Fruit fly (Drosophila melanogaster) whole organism, embryonic: ENCODE data around the gene CG5835.

ENCODE experiments used
- B-H2 ChIP-seq: fragments of 200-800 bp; sonication (Bioruptor generic); optimal IDR thresholded peaks from 2 replicates; lab custom pipeline; 2018; ENCODE audit warnings: missing biosample characterization, mild to moderate bottlenecking, missing genetic modification characterization
- CG10267 ChIP-seq: fragments of 200-800 bp; sonication (Bioruptor generic); optimal IDR thresholded peaks from 2 replicates; lab custom pipeline; 2018; ENCODE audit warnings: missing biosample characterization, mild to moderate bottlenecking, missing genetic modification characterization, moderate library complexity
- CG10274 ChIP-seq: fragments of 200-800 bp; sonication (Bioruptor generic); optimal IDR thresholded peaks from 3 replicates; lab custom pipeline; 2017; ENCODE audit warnings: missing biosample characterization, mild to moderate bottlenecking, missing genetic modification characterization
- CG10431 ChIP-seq: fragments of 200-800 bp; sonication (Bioruptor generic); optimal IDR thresholded peaks from 3 replicates; lab custom pipeline; 2018; ENCODE audit warnings: missing biosample characterization, mild to moderate bottlenecking, missing genetic modification characterization
- CG11504 ChIP-seq: fragments of 200-800 bp; sonication (Bioruptor generic); optimal IDR thresholded peaks from 3 replicates; lab custom pipeline; 2019; ENCODE audit warnings: missing biosample characterization, mild to moderate bottlenecking, missing genetic modification characterization, moderate library complexity
- CG12104 ChIP-seq: fragments of 200-800 bp; sonication (Bioruptor generic); optimal IDR thresholded peaks from 3 replicates; lab custom pipeline; 2016; ENCODE audit warnings: missing biosample characterization, missing genetic modification characterization
- CG1233 ChIP-seq: fragments of 200-800 bp; sonication (Bioruptor generic); optimal IDR thresholded peaks from 4 replicates; lab custom pipeline; 2018; ENCODE audit warnings: missing biosample characterization, mild to moderate bottlenecking, missing genetic modification characterization
- CG12391 ChIP-seq: fragments of 200-800 bp; sonication (Bioruptor generic); optimal IDR thresholded peaks from 3 replicates; lab custom pipeline; 2018; ENCODE audit warnings: missing biosample characterization, mild to moderate bottlenecking, missing genetic modification characterization, moderate library complexity
- CG13287 ChIP-seq: fragments of 200-800 bp; sonication (Bioruptor generic); IDR thresholded peaks from 2 replicates; pipeline ENCODE4 v1.3.6; 2022; ENCODE audit warnings: missing biosample characterization, missing genetic modification characterization; ENCODE audit not compliant: partially characterized antibody
- CG15479 ChIP-seq: fragments of 200-800 bp; sonication (Bioruptor generic); optimal IDR thresholded peaks from 3 replicates; lab custom pipeline; 2019; ENCODE audit warnings: missing biosample characterization, mild to moderate bottlenecking, missing genetic modification characterization, moderate library complexity
- CG1603 ChIP-seq: fragments of 200-800 bp; sonication (Bioruptor generic); optimal IDR thresholded peaks from 2 replicates; lab custom pipeline; 2019; ENCODE audit warnings: missing biosample characterization, mild to moderate bottlenecking, missing genetic modification characterization, moderate library complexity
- CG18476 ChIP-seq: fragments of 200-800 bp; sonication (Bioruptor generic); optimal IDR thresholded peaks from 2 replicates; lab custom pipeline; 2016; ENCODE audit warnings: missing biosample characterization, mild to moderate bottlenecking, missing genetic modification characterization
- CG2116 ChIP-seq: fragments of 200-800 bp; sonication (Bioruptor generic); optimal IDR thresholded peaks from 3 replicates; lab custom pipeline; 2018; ENCODE audit warnings: missing biosample characterization, mild to moderate bottlenecking, missing genetic modification characterization
- CG30020 ChIP-seq: fragments of 200-800 bp; optimal IDR thresholded peaks from 2 replicates; lab custom pipeline; 2019; ENCODE audit warnings: missing biosample characterization, mild to moderate bottlenecking, missing genetic modification characterization, moderate library complexity
- CG32532 ChIP-seq: fragments of 200-800 bp; sonication (Bioruptor generic); IDR thresholded peaks from 2 replicates; pipeline ENCODE4 v1.3.6; 2022; ENCODE audit warnings: missing biosample characterization, missing genetic modification characterization
- CG6654 ChIP-seq: fragments of 200-800 bp; sonication (Bioruptor generic); optimal IDR thresholded peaks from 2 replicates; lab custom pipeline; 2017; ENCODE audit warnings: missing biosample characterization, mild to moderate bottlenecking, missing genetic modification characterization
- CG6854 ChIP-seq: fragments of 200-800 bp; sonication (Bioruptor generic); optimal IDR thresholded peaks from 3 replicates; lab custom pipeline; 2017; ENCODE audit warnings: missing biosample characterization, mild to moderate bottlenecking, missing genetic modification characterization
- CG8359 ChIP-seq: fragments of 200-800 bp; sonication (Bioruptor generic); optimal IDR thresholded peaks from 2 replicates; lab custom pipeline; 2017; ENCODE audit warnings: missing biosample characterization, mild to moderate bottlenecking, missing genetic modification characterization, borderline replicate concordance
- CG9797 ChIP-seq: fragments of 200-800 bp; sonication (Bioruptor generic); optimal IDR thresholded peaks from 3 replicates; lab custom pipeline; 2018; ENCODE audit warnings: missing biosample characterization, mild to moderate bottlenecking, missing genetic modification characterization
- CoRest ChIP-seq: fragments of 200-800 bp; sonication (Bioruptor generic); optimal IDR thresholded peaks from 3 replicates; lab custom pipeline; 2018; ENCODE audit warnings: missing biosample characterization, mild to moderate bottlenecking, missing genetic modification characterization, moderate library complexity
- Dad ChIP-seq: fragments of 200-800 bp; sonication (Bioruptor generic); optimal IDR thresholded peaks from 3 replicates; lab custom pipeline; 2016; ENCODE audit warnings: missing biosample characterization, missing genetic modification characterization
- Dbx ChIP-seq: fragments of 200-800 bp; sonication (Bioruptor generic); IDR thresholded peaks from 3 replicates; pipeline ENCODE4 v1.3.6; 2022; ENCODE audit warnings: missing biosample characterization, missing genetic modification characterization
- Dip3 ChIP-seq: fragments of 200-800 bp; sonication (Bioruptor generic); optimal IDR thresholded peaks from 3 replicates; lab custom pipeline; 2016; ENCODE audit warnings: missing biosample characterization, missing genetic modification characterization
- Doc3 ChIP-seq: fragments of 200-800 bp; sonication (Bioruptor generic); IDR thresholded peaks from 3 replicates; pipeline ENCODE4 v1.3.6; 2022; ENCODE audit warnings: missing biosample characterization, missing genetic modification characterization; ENCODE audit not compliant: partially characterized antibody
- GATAe ChIP-seq: fragments of 200-800 bp; sonication (Bioruptor generic); conservative IDR thresholded peaks from 2 replicates; pipeline ENCODE4 v1.3.6; 2022; ENCODE audit warnings: missing biosample characterization, missing genetic modification characterization
- Hmx ChIP-seq: fragments of 200-800 bp; sonication (Bioruptor generic); optimal IDR thresholded peaks from 2 replicates; lab custom pipeline; 2016; ENCODE audit warnings: missing biosample characterization, missing genetic modification characterization
- Hr39 ChIP-seq: fragments of >200 bp; optimal IDR thresholded peaks from 2 replicates; lab custom pipeline; 2017
- Lpt ChIP-seq: fragments of >200 bp; optimal IDR thresholded peaks from 2 replicates; lab custom pipeline; 2018; ENCODE audit warnings: missing biosample characterization, missing genetic modification characterization
- Mad ChIP-seq: fragments of 200-800 bp; sonication (Bioruptor generic); optimal IDR thresholded peaks from 2 replicates; lab custom pipeline; 2016; ENCODE audit warnings: missing biosample characterization, missing genetic modification characterization
- Six4 ChIP-seq: fragments of 200-800 bp; sonication (Bioruptor generic); optimal IDR thresholded peaks from 2 replicates; lab custom pipeline; 2016; ENCODE audit warnings: missing biosample characterization, missing genetic modification characterization
- Spps ChIP-seq: fragments of 200-800 bp; sonication (Bioruptor generic); optimal IDR thresholded peaks from 2 replicates; lab custom pipeline; 2018; ENCODE audit warnings: missing biosample characterization, mild to moderate bottlenecking, missing genetic modification characterization
- Trl ChIP-seq, 3 experiments: fragments of >200 bp in 2 of 3; fragments of 200-800 bp in 1 of 3; sonication (Bioruptor generic) in 1 of 3; optimal IDR thresholded peaks; 2 replicates in 1 of 3; 3 replicates in 2 of 3; lab custom pipeline; 2016 to 2017; ENCODE audit warnings: missing biosample characterization in 1 of 3, missing genetic modification characterization in 1 of 3
- caup ChIP-seq: fragments of 200-800 bp; sonication (Bioruptor generic); optimal IDR thresholded peaks from 3 replicates; lab custom pipeline; 2017; ENCODE audit warnings: missing biosample characterization, mild to moderate bottlenecking, missing genetic modification characterization, moderate library complexity; ENCODE audit not compliant: severe bottlenecking
- cg ChIP-seq: fragments of 200-800 bp; sonication (Bioruptor generic); optimal IDR thresholded peaks from 3 replicates; lab custom pipeline; 2019; ENCODE audit warnings: missing biosample characterization, mild to moderate bottlenecking, missing genetic modification characterization, moderate library complexity
- chinmo ChIP-seq: fragments of 200-800 bp; sonication (Bioruptor generic); IDR thresholded peaks from 4 replicates; pipeline ENCODE4 v1.3.6; 2022; ENCODE audit warnings: missing biosample characterization, missing genetic modification characterization; ENCODE audit not compliant: partially characterized antibody
- crp ChIP-seq, 2 experiments: fragments of 200-800 bp; sonication (Bioruptor generic); optimal IDR thresholded peaks; 2 replicates in 1 of 2; 3 replicates in 1 of 2; lab custom pipeline; 2017; ENCODE audit warnings: missing biosample characterization in 2 of 2, missing genetic modification characterization in 2 of 2, mild to moderate bottlenecking in 1 of 2, moderate library complexity in 1 of 2
- gfzf ChIP-seq: fragments of 200-800 bp; sonication (Bioruptor generic); optimal IDR thresholded peaks from 2 replicates; lab custom pipeline; 2016; ENCODE audit warnings: missing biosample characterization, mild to moderate bottlenecking, missing genetic modification characterization, moderate library complexity
- hkb ChIP-seq, 2 experiments: fragments of 200-800 bp in 1 of 2; fragments of >200 bp in 1 of 2; sonication (Bioruptor generic) in 1 of 2; IDR thresholded peaks in 1 of 2; optimal IDR thresholded peaks in 1 of 2; 2 replicates each; pipeline versions ENCODE4 v1.3.6 to Lab custom; 2017 to 2022; ENCODE audit warnings: missing biosample characterization in 1 of 2, missing genetic modification characterization in 1 of 2
- hth ChIP-seq: fragments of >200 bp; optimal IDR thresholded peaks from 2 replicates; lab custom pipeline; 2017; ENCODE audit warnings: inconsistent platforms
- nau ChIP-seq: fragments of 200-800 bp; sonication (Bioruptor generic); optimal IDR thresholded peaks from 3 replicates; lab custom pipeline; 2017; ENCODE audit warnings: missing biosample characterization, mild to moderate bottlenecking, missing genetic modification characterization, missing genetic modification reagents
- oc ChIP-seq: fragments of 200-800 bp; sonication (Bioruptor generic); optimal IDR thresholded peaks from 2 replicates; lab custom pipeline; 2018; ENCODE audit warnings: missing biosample characterization, mild to moderate bottlenecking, missing genetic modification characterization, moderate library complexity
- pnt ChIP-seq: fragments of 200-800 bp; sonication (Bioruptor generic); optimal IDR thresholded peaks from 3 replicates; lab custom pipeline; 2016; ENCODE audit warnings: missing biosample characterization, missing genetic modification characterization
- prd ChIP-seq, 3 experiments: fragments of >200 bp in 2 of 3; fragments of 200-800 bp in 1 of 3; sonication (Bioruptor generic) in 1 of 3; optimal IDR thresholded peaks in 2 of 3; IDR thresholded peaks in 1 of 3; 2 replicates in 2 of 3; 3 replicates in 1 of 3; pipeline versions ENCODE4 v1.3.6 to Lab custom; 2017 to 2022; ENCODE audit warnings: missing biosample characterization in 1 of 3, missing genetic modification characterization in 1 of 3
- shn ChIP-seq: fragments of 200-800 bp; sonication (Bioruptor generic); optimal IDR thresholded peaks from 3 replicates; lab custom pipeline; 2016; ENCODE audit warnings: missing biosample characterization, missing genetic modification characterization
- tgo ChIP-seq: fragments of 200-800 bp; sonication (Bioruptor generic); IDR thresholded peaks from 3 replicates; pipeline ENCODE4 v1.3.6; 2022; ENCODE audit warnings: missing biosample characterization, missing genetic modification characterization
- usp ChIP-seq: fragments of >200 bp; optimal IDR thresholded peaks from 2 replicates; lab custom pipeline; 2017; ENCODE audit warnings: missing biosample characterization, missing genetic modification characterization
- zf30C ChIP-seq: fragments of 200-800 bp; sonication (Bioruptor generic); optimal IDR thresholded peaks from 3 replicates; lab custom pipeline; 2018; ENCODE audit warnings: missing biosample characterization, mild to moderate bottlenecking, missing genetic modification characterization

CG5835 gene

DNA sequence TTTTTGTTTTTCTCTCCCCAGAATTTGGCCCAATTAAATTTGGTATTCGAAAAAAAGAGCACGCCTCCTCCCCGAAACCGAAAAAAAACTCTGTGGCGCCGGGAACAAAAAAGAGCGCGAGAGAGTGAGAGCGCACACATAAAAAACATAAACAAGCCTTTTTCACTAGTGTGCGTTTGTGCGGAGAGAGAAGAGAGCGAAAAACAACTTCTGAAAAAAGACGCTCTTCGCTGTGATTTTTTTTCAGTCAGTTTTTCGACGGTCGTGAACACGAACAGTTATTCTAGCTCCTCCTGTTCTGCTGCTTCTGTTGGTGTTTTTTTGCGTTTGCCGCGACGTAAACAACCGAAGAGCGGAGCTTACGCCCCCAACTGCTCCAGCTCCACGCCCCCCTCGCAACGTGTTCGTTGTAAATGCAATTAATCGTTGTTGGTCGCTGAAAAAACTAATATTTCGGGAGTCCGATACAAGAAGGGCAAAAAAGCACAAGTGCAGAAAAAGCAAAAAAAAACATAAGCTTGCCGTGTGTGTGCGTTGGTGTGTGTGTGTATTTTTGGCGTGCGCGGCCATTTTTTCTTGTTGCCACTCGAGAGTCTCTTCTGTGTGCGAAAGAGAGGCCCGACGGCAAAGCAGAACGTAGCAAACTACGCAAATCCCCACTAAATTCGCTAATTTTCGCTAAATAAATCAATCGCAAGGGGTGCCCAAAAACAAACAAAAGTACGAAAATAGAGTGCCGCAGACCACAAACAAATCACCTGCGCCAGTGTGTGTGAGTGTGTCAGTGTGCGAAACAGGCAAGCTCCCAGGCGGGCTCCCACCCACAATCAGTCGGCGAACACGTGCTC, 10.7 kb upstream of the CG5835 start, which contains the start of gene sqz (continued):
- TF ChIP-seq GATAe (GFP tag; lab: Robert Waterston, UW) (no peak), CG18476 (GFP tag; lab: Kevin White, UChicago) (no peak), Lpt (GFP tag; lab: Kevin White, UChicago) (no peak), shn (GFP tag; lab: Kevin White, UChicago) (no peak), pnt (GFP tag; lab: Kevin White, UChicago) (no peak), Doc3 (0 out of 3 replicates have a peak, but pooled peaks have one; percentile 36), B-H2 (GFP tag; lab: Kevin White, UChicago) (no peak), Hr39 (lab: Kevin White, UChicago) (no peak), CG1603 (tag; lab: Kevin White, UChicago) (no peak), tgo (GFP tag; lab: Robert Waterston, UW) (no peak), prd (optimal IDR thresholded peaks at IDR 0.05; lab: Kevin White, UChicago) (no peak), prd (GFP tag; IDR thresholded peaks at IDR 0.05; lab: Robert Waterston, UW) (no peak), CG10267 (tag; lab: Kevin White, UChicago) (no peak), CG32532 (GFP tag; lab: Robert Waterston, UW) (peak; percentile 61; the same call in 1 of the 2 replicates), usp (GFP tag; lab: Kevin White, UChicago) (no peak), caup (GFP tag; lab: Kevin White, UChicago) (peak; percentile 39), CG9797 (GFP tag; lab: Kevin White, UChicago) (no peak), cg (GFP tag; lab: Kevin White, UChicago) (peak; percentile 94), hth (lab: Kevin White, UChicago) (no peak), Mad (GFP tag; lab: Kevin White, UChicago) (no peak), CoRest (no peak), crp (GFP tag; optimal IDR thresholded peaks at IDR 0.05; lab: Kevin White, UChicago) (no peak), CG13287 (GFP tag; lab: Robert Waterston, UW) (peak; percentile 68), Spps (tag; lab: Kevin White, UChicago) (no peak), CG2116 (GFP tag; lab: Kevin White, UChicago) (no peak), CG15479 (GFP tag; lab: Kevin White, UChicago) (no peak), CG30020 (tag; lab: Kevin White, UChicago) (no peak), Dip3 (GFP tag; lab: Kevin White, UChicago) (no peak), Dbx (peak; percentile 35; the same call in 1 of the 3 replicates), nau (GFP tag; lab: Kevin White, UChicago) (peak; percentile 74), gfzf (GFP tag; lab: Kevin White, UChicago) (no peak), CG11504 (tag; lab: Kevin White, UChicago) (no peak), CG10274 (GFP tag; lab: Kevin White, UChicago) (no peak), CG12391 (tag; lab: Kevin White, UChicago) (no peak), zf30C (GFP tag; lab: Kevin White, UChicago) (no peak), CG1233 (GFP tag; lab: Kevin White, UChicago) (peak; percentile 6), CG10431 (GFP tag; lab: Kevin White, UChicago) (peak; percentile 29), hkb (optimal IDR thresholded peaks at IDR 0.05; lab: Kevin White, UChicago) (no peak), hkb (GFP tag; IDR thresholded peaks at IDR 0.05; lab: Robert Waterston, UW) (no peak; the same call in 1 of the 2 replicates), oc (peak; percentile 11), Dad (GFP tag; lab: Kevin White, UChicago) (no peak), Hmx (no peak), chinmo (GFP tag; lab: Robert Waterston, UW) (peak; percentile 82; the same call in 3 of the 4 replicates), CG6654 (GFP tag; lab: Kevin White, UChicago) (no peak), CG8359 (GFP tag; lab: Kevin White, UChicago) (no peak), CG6854 (GFP tag; lab: Kevin White, UChicago) (peak; percentile 61), CG12104 (GFP tag; lab: Kevin White, UChicago) (no peak), Trl (optimal IDR thresholded peaks at IDR 0.05; lab: Kevin White, UChicago) (peak; percentile 98), Trl (GFP tag; optimal IDR thresholded peaks at IDR 0.05; lab: Kevin White, UChicago) (peak; percentile 79), Six4 (GFP tag; lab: Kevin White, UChicago) (no peak)
